Worm (Caenorhabditis elegans): ENCODE data around the gene Y73B6BL.14.
A peak's percentile ranks its signal among the peaks of the same experiment; 100 is the strongest.

DNA sequence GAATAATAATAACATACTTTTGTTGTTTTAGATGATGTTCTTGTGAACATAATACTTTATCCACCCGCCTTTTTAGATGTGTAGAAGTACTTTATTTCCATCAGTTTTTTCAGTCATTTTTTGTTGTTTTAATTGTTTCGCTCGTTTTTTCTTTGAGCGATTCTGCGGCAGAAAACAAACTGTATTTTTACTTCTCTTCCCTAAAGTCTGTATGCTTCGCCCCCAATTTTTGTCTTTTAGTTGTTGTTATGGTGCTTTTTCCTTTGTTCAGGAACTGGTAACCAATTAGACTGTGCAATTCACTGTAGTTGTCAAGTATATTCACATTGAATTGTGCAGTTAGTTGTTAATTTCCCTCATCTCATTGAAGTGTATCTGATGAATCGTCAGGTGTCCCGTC lies 17.0 kb downstream of the Y73B6BL.14 start:
- no peak for TF ChIP-seq egrh-3 (GFP tag; IDR thresholded peaks at IDR 0.05)
- TF ChIP-seq ceh-58 (GFP tag; IDR thresholded peaks at IDR 0.05) = no peak
- TF ChIP-seq nfya-1 (tag; optimal IDR thresholded peaks at IDR 0.05; ENCODE audit: borderline replicate concordance, insufficient read depth) = no peak
- no peak for TF ChIP-seq unc-62 (GFP tag; optimal IDR thresholded peaks at IDR 0.05)
- TF ChIP-seq lsl-1 (GFP tag; optimal IDR thresholded peaks at IDR 0.05) = peak; percentile 17
- TF ChIP-seq Y53G8AR.9 (GFP tag; conservative IDR thresholded peaks at IDR 0.05) = peak; percentile 40; the same call in 1 of the 2 replicates
- no peak for TF ChIP-seq cebp-1 (GFP tag; IDR thresholded peaks at IDR 0.05)
- TF ChIP-seq cebp-1 (tag; optimal IDR thresholded peaks at IDR 0.05) = peak; percentile 18
- no peak for TF ChIP-seq dpl-1 (GFP tag; optimal IDR thresholded peaks at IDR 0.05)
- no peak for TF ChIP-seq pha-4 (tag; optimal IDR thresholded peaks at IDR 0.05)
- no peak for TF ChIP-seq B0261.1 (tag; optimal IDR thresholded peaks at IDR 0.05)
